Worm (Caenorhabditis elegans): ENCODE results near the gene ugt-58.
"Not testable (repeated sequence)": the region's sequence is repeated elsewhere in the genome, so short reads cannot be mapped to it uniquely, and the experiment has no call there.

- not testable (repeated sequence) for TF ChIP-seq zag-1 (tag; optimal IDR thresholded peaks at IDR 0.05); cey-2 (tag; optimal IDR thresholded peaks at IDR 0.05; ENCODE audit: borderline replicate concordance, insufficient read depth); nhr-11 (tag; optimal IDR thresholded peaks at IDR 0.05); ama-1 (optimal IDR thresholded peaks at IDR 0.05); mep-1 (tag; optimal IDR thresholded peaks at IDR 0.05); ztf-11 (tag; optimal IDR thresholded peaks at IDR 0.05); nhr-76 (tag; optimal IDR thresholded peaks at IDR 0.05); unc-62 (GFP tag; optimal IDR thresholded peaks at IDR 0.05 in 1 of 2); unc-62 (tag; optimal IDR thresholded peaks at IDR 0.05); aha-1 (tag); nhr-25 (tag; optimal IDR thresholded peaks at IDR 0.05; ENCODE audit: borderline replicate concordance, insufficient read depth); spr-1 (tag; optimal IDR thresholded peaks at IDR 0.05); nhr-10 (tag; optimal IDR thresholded peaks at IDR 0.05); lin-15B (tag; optimal IDR thresholded peaks at IDR 0.05)
- peak; percentile 80 for TF ChIP-seq set-16 (GFP tag; IDR thresholded peaks at IDR 0.05)
These were observed 47.5 kb upstream of the ugt-58 start for ce11 chrII:9633956-9634560.

All from whole organism, L4 larva.